Fruit fly (Drosophila melanogaster) whole organism, embryonic: ENCODE measurements around the gene CG11980.
A peak's percentile ranks its signal among the peaks of the same experiment; 100 is the strongest.

Experiments used
- CG10267 ChIP-seq: fragments of 200-800 bp; sonication (Bioruptor generic); optimal IDR thresholded peaks from 2 replicates; lab custom pipeline; 2018; ENCODE audit warnings: missing biosample characterization, mild to moderate bottlenecking, missing genetic modification characterization, moderate library complexity
- CG12299 ChIP-seq: fragments of 200-800 bp; sonication (Bioruptor generic); optimal IDR thresholded peaks from 2 replicates; lab custom pipeline; 2018; ENCODE audit warnings: missing biosample characterization, mild to moderate bottlenecking, missing genetic modification characterization
- CG12659 ChIP-seq: fragments of 200-800 bp; sonication (Bioruptor generic); optimal IDR thresholded peaks from 3 replicates; lab custom pipeline; 2017; ENCODE audit warnings: mild to moderate bottlenecking, missing biosample characterization, missing genetic modification reagents, missing genetic modification characterization
- CG13624 ChIP-seq: fragments of 200-800 bp; sonication (Bioruptor generic); optimal IDR thresholded peaks from 2 replicates; lab custom pipeline; 2016; ENCODE audit warnings: missing biosample characterization, missing genetic modification characterization
- CG13775 ChIP-seq: fragments of 200-800 bp; sonication (Bioruptor generic); optimal IDR thresholded peaks from 3 replicates; lab custom pipeline; 2017; ENCODE audit warnings: missing biosample characterization, mild to moderate bottlenecking, missing genetic modification characterization
- CG15011 ChIP-seq: fragments of 200-800 bp; sonication (Bioruptor generic); optimal IDR thresholded peaks from 3 replicates; lab custom pipeline; 2018; ENCODE audit warnings: missing biosample characterization, mild to moderate bottlenecking, missing genetic modification characterization
- CG18599 ChIP-seq: fragments of 200-800 bp; sonication (Bioruptor generic); optimal IDR thresholded peaks from 3 replicates; lab custom pipeline; 2017; ENCODE audit warnings: missing biosample characterization, missing genetic modification characterization, mild to moderate bottlenecking, moderate library complexity, missing genetic modification reagents
- CG18619 ChIP-seq: fragments of 200-800 bp; sonication (Bioruptor generic); optimal IDR thresholded peaks from 3 replicates; lab custom pipeline; 2017; ENCODE audit warnings: missing biosample characterization, mild to moderate bottlenecking, missing genetic modification characterization
- CG18764 ChIP-seq: fragments of 200-800 bp; sonication (Bioruptor generic); optimal IDR thresholded peaks from 3 replicates; lab custom pipeline; 2016; ENCODE audit warnings: missing biosample characterization, missing genetic modification characterization
- CG2678 ChIP-seq: fragments of 200-800 bp; sonication (Bioruptor generic); optimal IDR thresholded peaks from 3 replicates; lab custom pipeline; 2019; ENCODE audit warnings: missing biosample characterization, mild to moderate bottlenecking, missing genetic modification characterization, moderate library complexity
- CG32772 ChIP-seq: fragments of 200-800 bp; sonication (Bioruptor generic); IDR thresholded peaks from 2 replicates; pipeline ENCODE4 v1.3.6; 2022; ENCODE audit warnings: missing biosample characterization, missing genetic modification characterization
- CG4424 ChIP-seq: fragments of 200-800 bp; sonication (Bioruptor generic); optimal IDR thresholded peaks from 3 replicates; lab custom pipeline; 2016; ENCODE audit warnings: missing biosample characterization, missing genetic modification characterization
- CG6654 ChIP-seq: fragments of 200-800 bp; sonication (Bioruptor generic); optimal IDR thresholded peaks from 2 replicates; lab custom pipeline; 2017; ENCODE audit warnings: missing biosample characterization, mild to moderate bottlenecking, missing genetic modification characterization
- CG7372 ChIP-seq: fragments of 200-800 bp; sonication (Bioruptor generic); IDR thresholded peaks from 2 replicates; pipeline ENCODE4 v1.3.6; 2022; ENCODE audit warnings: missing biosample characterization, missing genetic modification characterization
- CG7556 ChIP-seq: fragments of 200-800 bp; sonication (Bioruptor generic); optimal IDR thresholded peaks from 2 replicates; lab custom pipeline; 2017; ENCODE audit warnings: missing biosample characterization, mild to moderate bottlenecking, missing genetic modification characterization
- CG8388 ChIP-seq: fragments of 200-800 bp; sonication (Bioruptor generic); optimal IDR thresholded peaks from 2 replicates; lab custom pipeline; 2019; ENCODE audit warnings: missing biosample characterization, mild to moderate bottlenecking, missing genetic modification characterization, moderate library complexity
- D19A ChIP-seq: fragments of 200-800 bp; optimal IDR thresholded peaks from 3 replicates; lab custom pipeline; 2019; ENCODE audit warnings: missing biosample characterization, mild to moderate bottlenecking, missing genetic modification characterization, moderate library complexity
- ERR ChIP-seq: fragments of 200-800 bp; sonication (Bioruptor generic); optimal IDR thresholded peaks from 2 replicates; lab custom pipeline; 2016; ENCODE audit warnings: missing biosample characterization, missing genetic modification characterization
- Eip74EF ChIP-seq, 2 experiments: fragments of 200-800 bp in 1 of 2; fragments of >200 bp in 1 of 2; sonication (Bioruptor generic) in 1 of 2; optimal IDR thresholded peaks; 2 replicates each; lab custom pipeline; 2017 to 2019; ENCODE audit warnings: missing biosample characterization in 2 of 2, missing genetic modification characterization in 2 of 2, mild to moderate bottlenecking in 1 of 2, moderate library complexity in 1 of 2
- Hsf ChIP-seq: fragments of 200-800 bp; sonication (Bioruptor generic); optimal IDR thresholded peaks from 3 replicates; lab custom pipeline; 2016; ENCODE audit warnings: missing biosample characterization, missing genetic modification characterization
- MESR4 ChIP-seq: fragments of 200-800 bp; sonication (Bioruptor generic); optimal IDR thresholded peaks from 2 replicates; lab custom pipeline; 2018; ENCODE audit warnings: missing biosample characterization, mild to moderate bottlenecking, missing genetic modification characterization, moderate library complexity
- Myb ChIP-seq: fragments of 200-800 bp; sonication (Bioruptor generic); optimal IDR thresholded peaks from 2 replicates; lab custom pipeline; 2016; ENCODE audit warnings: missing biosample characterization, missing genetic modification characterization
- Oli ChIP-seq: fragments of 200-800 bp; sonication (Bioruptor generic); optimal IDR thresholded peaks from 2 replicates; lab custom pipeline; 2018; ENCODE audit warnings: missing biosample characterization, mild to moderate bottlenecking, missing genetic modification characterization, moderate library complexity
- Side ChIP-seq: fragments of 200-800 bp; sonication (Bioruptor generic); optimal IDR thresholded peaks from 2 replicates; lab custom pipeline; 2016; ENCODE audit warnings: missing biosample characterization, missing genetic modification characterization
- Sin3A ChIP-seq: fragments of >200 bp; optimal IDR thresholded peaks from 2 replicates; lab custom pipeline; 2018
- Ssrp ChIP-seq: fragments of 200-800 bp; sonication (Bioruptor generic); optimal IDR thresholded peaks from 2 replicates; lab custom pipeline; 2018; ENCODE audit warnings: missing biosample characterization, mild to moderate bottlenecking, missing genetic modification characterization, moderate library complexity
- YL-1 ChIP-seq: fragments of 200-800 bp; sonication (Bioruptor generic); optimal IDR thresholded peaks from 3 replicates; lab custom pipeline; 2017; ENCODE audit warnings: missing biosample characterization, mild to moderate bottlenecking, missing genetic modification characterization
- ara ChIP-seq: fragments of 200-800 bp; sonication (Bioruptor generic); IDR thresholded peaks from 2 replicates; pipeline ENCODE4 v1.3.6; 2022; ENCODE audit warnings: missing biosample characterization, missing genetic modification characterization
- bab2 ChIP-seq: fragments of 200-800 bp; sonication (Bioruptor generic); optimal IDR thresholded peaks from 2 replicates; lab custom pipeline; 2016; ENCODE audit warnings: missing biosample characterization, missing genetic modification characterization
- chm ChIP-seq: fragments of 200-800 bp; sonication (Bioruptor generic); IDR thresholded peaks from 2 replicates; pipeline ENCODE4 v1.3.6; 2022; ENCODE audit warnings: missing biosample characterization, missing genetic modification characterization
- corto ChIP-seq: fragments of 200-800 bp; sonication (Bioruptor generic); optimal IDR thresholded peaks from 2 replicates; lab custom pipeline; 2016; ENCODE audit warnings: missing biosample characterization, mild to moderate bottlenecking, missing genetic modification characterization, moderate library complexity
- dan ChIP-seq: fragments of 200-800 bp; sonication (Bioruptor generic); IDR thresholded peaks from 2 replicates; pipeline ENCODE4 v1.3.6; 2022; ENCODE audit warnings: missing biosample characterization, missing genetic modification characterization
- danr ChIP-seq: fragments of 200-800 bp; sonication (Bioruptor generic); IDR thresholded peaks from 2 replicates; pipeline ENCODE4 v1.3.6; 2022; ENCODE audit warnings: missing biosample characterization, missing genetic modification characterization
- dm ChIP-seq: fragments of 200-800 bp; sonication (Bioruptor generic); optimal IDR thresholded peaks from 3 replicates; lab custom pipeline; 2016; ENCODE audit warnings: missing biosample characterization, missing genetic modification characterization
- dpn ChIP-seq, 2 experiments: fragments of 200-800 bp; sonication (Bioruptor generic); optimal IDR thresholded peaks; 3 replicates each; lab custom pipeline; 2016; ENCODE audit warnings: missing biosample characterization in 2 of 2, missing genetic modification characterization in 2 of 2
- eve ChIP-seq, 2 experiments: fragments of >200 bp; optimal IDR thresholded peaks; 2 replicates each; lab custom pipeline; 2017; ENCODE audit warnings: missing biosample characterization in 2 of 2, missing genetic modification characterization in 2 of 2
- fd102C ChIP-seq: fragments of 200-800 bp; sonication (Bioruptor generic); optimal IDR thresholded peaks from 2 replicates; lab custom pipeline; 2018; ENCODE audit warnings: missing biosample characterization, mild to moderate bottlenecking, missing genetic modification characterization, moderate library complexity
- h ChIP-seq: fragments of >200 bp; optimal IDR thresholded peaks from 2 replicates; lab custom pipeline; 2017
- hbn ChIP-seq: fragments of 200-800 bp; sonication (Bioruptor generic); IDR thresholded peaks from 2 replicates; pipeline ENCODE4 v1.3.6; 2022; ENCODE audit warnings: missing biosample characterization, missing genetic modification characterization; ENCODE audit not compliant: partially characterized antibody
- jing ChIP-seq: fragments of 200-800 bp; sonication (Bioruptor generic); optimal IDR thresholded peaks from 2 replicates; lab custom pipeline; 2018; ENCODE audit warnings: missing biosample characterization, mild to moderate bottlenecking, missing genetic modification characterization
- maf-S ChIP-seq: fragments of 200-800 bp; sonication (Bioruptor generic); optimal IDR thresholded peaks from 2 replicates; lab custom pipeline; 2016; ENCODE audit warnings: missing biosample characterization, missing genetic modification characterization
- mam ChIP-seq: fragments of 200-800 bp; sonication (Bioruptor generic); optimal IDR thresholded peaks from 3 replicates; lab custom pipeline; 2016; ENCODE audit warnings: missing biosample characterization, missing genetic modification characterization
- nerfin-1 ChIP-seq: fragments of 200-800 bp; sonication (Bioruptor generic); optimal IDR thresholded peaks from 3 replicates; lab custom pipeline; 2019; ENCODE audit warnings: missing biosample characterization, mild to moderate bottlenecking, missing genetic modification characterization, moderate library complexity
- salm ChIP-seq: fragments of 200-800 bp; sonication (Bioruptor generic); optimal IDR thresholded peaks from 2 replicates; lab custom pipeline; 2018; ENCODE audit warnings: missing biosample characterization, mild to moderate bottlenecking, missing genetic modification characterization
- sna ChIP-seq: fragments of 200-800 bp; sonication (Bioruptor generic); IDR thresholded peaks from 2 replicates; pipeline ENCODE4 v1.3.6; 2022; ENCODE audit warnings: missing biosample characterization, missing genetic modification characterization; ENCODE audit not compliant: partially characterized antibody
- tap ChIP-seq: fragments of 200-800 bp; optimal IDR thresholded peaks from 3 replicates; lab custom pipeline; 2019; ENCODE audit warnings: missing biosample characterization, mild to moderate bottlenecking, missing genetic modification characterization, moderate library complexity
- tgo ChIP-seq: fragments of 200-800 bp; sonication (Bioruptor generic); IDR thresholded peaks from 3 replicates; pipeline ENCODE4 v1.3.6; 2022; ENCODE audit warnings: missing biosample characterization, missing genetic modification characterization
- tll ChIP-seq, 2 experiments: fragments of 200-800 bp in 1 of 2; fragments of >200 bp in 1 of 2; sonication (Bioruptor generic) in 1 of 2; optimal IDR thresholded peaks; 2 replicates each; lab custom pipeline; 2017 to 2019; ENCODE audit warnings: missing biosample characterization in 2 of 2, missing genetic modification characterization in 2 of 2, mild to moderate bottlenecking in 1 of 2, moderate library complexity in 1 of 2
- unpg ChIP-seq: fragments of 200-800 bp; sonication (Bioruptor generic); optimal IDR thresholded peaks from 3 replicates; lab custom pipeline; 2018; ENCODE audit warnings: missing biosample characterization, mild to moderate bottlenecking, missing genetic modification characterization, moderate library complexity
- wek ChIP-seq: fragments of 200-800 bp; sonication (Bioruptor generic); optimal IDR thresholded peaks from 3 replicates; lab custom pipeline; 2018; ENCODE audit warnings: missing biosample characterization, mild to moderate bottlenecking, missing genetic modification characterization, moderate library complexity

The CG11980 gene

dm6 chr3R:9051937-9052680 lies 48.3 kb downstream of the CG11980 start, which contains the start of gene Kdm2 (continued):
- TF ChIP-seq CG8388 (GFP tag; lab: Kevin White, UChicago) (no peak), ERR (no peak), tll (GFP tag; optimal IDR thresholded peaks at IDR 0.05; lab: Kevin White, UChicago) (no peak), sna (GFP tag; lab: Robert Waterston, UW) (no peak), dm (GFP tag; lab: Kevin White, UChicago) (no peak), corto (GFP tag; lab: Kevin White, UChicago) (peak; percentile 41), CG12659 (peak; percentile 62), ara (GFP tag; lab: Robert Waterston, UW) (no peak), CG13775 (GFP tag; lab: Kevin White, UChicago) (no peak), CG2678 (tag; lab: Kevin White, UChicago) (peak; percentile 40), dpn (GFP tag; optimal IDR thresholded peaks at IDR 0.05; lab: Kevin White, UChicago) (no peak), MESR4 (peak; percentile 74), jing (GFP tag; lab: Kevin White, UChicago) (no peak), Sin3A (lab: Kevin White, UChicago) (no peak), CG18599 (GFP tag; lab: Kevin White, UChicago) (no peak), hbn (GFP tag; lab: Robert Waterston, UW) (no peak), unpg (GFP tag; lab: Kevin White, UChicago) (peak; percentile 18), YL-1 (GFP tag; lab: Kevin White, UChicago) (peak; percentile 70), CG13624 (GFP tag; lab: Kevin White, UChicago) (no peak), nerfin-1 (tag; lab: Kevin White, UChicago) (peak; percentile 16), CG4424 (GFP tag; lab: Kevin White, UChicago) (no peak), CG10267 (tag; lab: Kevin White, UChicago) (peak; percentile 67), eve (GFP tag; optimal IDR thresholded peaks at IDR 0.05; lab: Kevin White, UChicago) (no peak), CG7556 (no peak), h (lab: Kevin White, UChicago) (no peak), CG32772 (GFP tag; lab: Robert Waterston, UW) (no peak), tap (peak; percentile 49), CG15011 (GFP tag; lab: Kevin White, UChicago) (no peak), Hsf (no peak), Eip74EF (GFP tag; optimal IDR thresholded peaks at IDR 0.05; lab: Kevin White, UChicago) (no peak), CG7372 (GFP tag; lab: Robert Waterston, UW) (no peak), CG12299 (tag; lab: Kevin White, UChicago) (peak; percentile 0), chm (no peak), Myb (GFP tag; lab: Kevin White, UChicago) (peak; percentile 89), salm (tag; lab: Kevin White, UChicago) (no peak), mam (GFP tag; lab: Kevin White, UChicago) (no peak), fd102C (GFP tag; lab: Kevin White, UChicago) (peak; percentile 48), maf-S (GFP tag; lab: Kevin White, UChicago) (no peak), Side (GFP tag; lab: Kevin White, UChicago) (no peak), Ssrp (tag; lab: Kevin White, UChicago) (no peak), CG6654 (GFP tag; lab: Kevin White, UChicago) (no peak), tgo (GFP tag; lab: Robert Waterston, UW) (no peak), CG18619 (no peak), dan (no peak), danr (GFP tag; lab: Robert Waterston, UW) (no peak), wek (GFP tag; lab: Kevin White, UChicago) (no peak), CG18764 (no peak), D19A (tag; lab: Kevin White, UChicago) (no peak), bab2 (GFP tag; lab: Kevin White, UChicago) (no peak), Oli (no peak)
